Worm (Caenorhabditis elegans): ENCODE results near the gene ZC449.2.

Gene ZC449.2

ce11 chrX:5067796-5068195 lies 46.7 kb downstream of the ZC449.2 start, which contains the start of gene clc-7:
Gene clc-7, plus strand, starts transcription at chrX:5068096.
- no peak for TF ChIP-seq ceh-58 (GFP tag; IDR thresholded peaks at IDR 0.05)
- TF ChIP-seq ceh-27 (GFP tag; optimal IDR thresholded peaks at IDR 0.05), result no peak
- no peak for TF ChIP-seq tlf-1 (GFP tag; optimal IDR thresholded peaks at IDR 0.05)
- TF ChIP-seq lin-35 (GFP tag; optimal IDR thresholded peaks at IDR 0.05), result no peak
- no peak for TF ChIP-seq F49E8.2 (tag; optimal IDR thresholded peaks at IDR 0.05; ENCODE audit: insufficient read depth)
- no peak for TF ChIP-seq ets-4 (GFP tag; optimal IDR thresholded peaks at IDR 0.05)
- no peak for TF ChIP-seq nhr-27 (tag; optimal IDR thresholded peaks at IDR 0.05)
- TF ChIP-seq lir-1 (GFP tag; conservative IDR thresholded peaks at IDR 0.05), result no peak
- no peak for TF ChIP-seq nhr-80 (tag; optimal IDR thresholded peaks at IDR 0.05)
- no peak for TF ChIP-seq nhr-120 (GFP tag; IDR thresholded peaks at IDR 0.05)
- TF ChIP-seq hlh-12 (tag; optimal IDR thresholded peaks at IDR 0.05), result no peak
- no peak for TF ChIP-seq Y56A3A.18 (GFP tag; IDR thresholded peaks at IDR 0.05)

ce11 chrX:5071025-5071424 lies 49.9 kb downstream of the ZC449.2 start:
- TF ChIP-seq rcor-1 (GFP tag; IDR thresholded peaks at IDR 0.05) (no peak), ccch-3 (GFP tag; optimal IDR thresholded peaks at IDR 0.05) (no peak), hmg-20 (GFP tag; IDR thresholded peaks at IDR 0.05) (no peak), B0019.2 (GFP tag; conservative IDR thresholded peaks at IDR 0.05) (no peak), dpff-1 (tag; optimal IDR thresholded peaks at IDR 0.05) (no peak), madf-3 (GFP tag; IDR thresholded peaks at IDR 0.05) (no peak), snpc-1.1 (tag; optimal IDR thresholded peaks at IDR 0.05; ENCODE audit: insufficient read depth) (no peak), T07F8.4 (tag; optimal IDR thresholded peaks at IDR 0.05) (no peak), D2030.7 (GFP tag; IDR thresholded peaks at IDR 0.05) (no peak), mcd-1 (GFP tag; IDR thresholded peaks at IDR 0.05) (no peak), F37B4.10 (GFP tag; IDR thresholded peaks at IDR 0.05) (no peak)
